Fruit fly (Drosophila melanogaster) whole organism, prepupa: Measurements from ENCODE around the gene CG34056.

Experiments
- CG16779 ChIP-seq: fragments of 200-800 bp; sonication (Bioruptor generic); optimal IDR thresholded peaks from 3 replicates; lab custom pipeline; 2017; ENCODE audit warnings: missing biosample characterization, mild to moderate bottlenecking, missing genetic modification characterization
- CG31627 ChIP-seq: fragments of 200-800 bp; sonication (Bioruptor generic); optimal IDR thresholded peaks from 3 replicates; lab custom pipeline; 2016; ENCODE audit warnings: missing biosample characterization, missing genetic modification characterization
- CG3919 ChIP-seq: fragments of 200-800 bp; sonication (Bioruptor generic); optimal IDR thresholded peaks from 3 replicates; lab custom pipeline; 2016; ENCODE audit warnings: missing biosample characterization, missing genetic modification characterization
- Ets21C ChIP-seq: fragments of 200-800 bp; sonication (Bioruptor generic); optimal IDR thresholded peaks from 3 replicates; lab custom pipeline; 2016; ENCODE audit warnings: missing biosample characterization, missing genetic modification characterization
- dsx ChIP-seq: fragments of 200-800 bp; optimal IDR thresholded peaks from 3 replicates; lab custom pipeline; 2019; ENCODE audit warnings: missing biosample characterization, mild to moderate bottlenecking, missing genetic modification characterization, moderate library complexity; ENCODE audit not compliant: poor library complexity, severe bottlenecking
- eg ChIP-seq: fragments of 200-800 bp; sonication (Bioruptor generic); IDR thresholded peaks from 3 replicates; pipeline ENCODE4 v1.3.6; 2022; ENCODE audit warnings: missing biosample characterization, missing genetic modification characterization
- fd59A ChIP-seq: fragments of 200-800 bp; sonication (Bioruptor generic); optimal IDR thresholded peaks from 2 replicates; lab custom pipeline; 2017; ENCODE audit warnings: missing biosample characterization, mild to moderate bottlenecking, missing genetic modification characterization, missing genetic modification reagents
- salr ChIP-seq, 2 experiments: fragments of 200-800 bp; sonication (Bioruptor generic); optimal IDR thresholded peaks; 3 replicates each; lab custom pipeline; 2016 to 2018; ENCODE audit warnings: missing biosample characterization in 2 of 2, missing genetic modification characterization in 2 of 2, mild to moderate bottlenecking in 1 of 2
- ss ChIP-seq, 2 experiments: fragments of 200-800 bp; sonication (Bioruptor generic); optimal IDR thresholded peaks; 2 replicates in 1 of 2; 3 replicates in 1 of 2; lab custom pipeline; 2017 to 2018; ENCODE audit warnings: mild to moderate bottlenecking in 2 of 2, missing biosample characterization in 2 of 2, missing genetic modification characterization in 2 of 2, moderate library complexity in 1 of 2

DNA sequence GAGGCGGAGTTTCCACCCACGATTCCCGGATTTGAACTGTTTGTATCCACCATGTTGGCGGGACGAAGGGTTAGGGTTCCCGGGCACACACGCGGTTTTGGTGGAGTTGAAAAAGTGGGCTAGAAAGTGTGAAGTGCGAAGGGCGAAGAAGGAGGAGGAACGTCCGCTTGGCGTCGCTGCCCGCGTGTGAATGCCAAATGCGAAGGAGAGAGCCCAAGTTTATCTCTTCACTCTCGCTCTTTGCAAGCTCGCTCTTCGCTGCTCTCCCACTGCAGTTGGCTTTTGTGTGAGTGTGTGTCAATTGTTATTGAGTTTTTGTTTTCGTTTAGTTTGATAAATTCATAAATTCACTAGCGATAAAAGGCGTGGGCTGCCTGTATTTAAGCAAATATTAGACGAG is 14.9 kb upstream of the CG34056 start:
- TF ChIP-seq Ets21C (GFP tag; lab: Kevin White, UChicago) = no peak
- peak; percentile 14 for TF ChIP-seq CG3919 (GFP tag; lab: Kevin White, UChicago)
- no peak for TF ChIP-seq salr (GFP tag; optimal IDR thresholded peaks at IDR 0.05; lab: Kevin White, UChicago)
- TF ChIP-seq fd59A (GFP tag; lab: Kevin White, UChicago) = no peak
- TF ChIP-seq ss (GFP tag; optimal IDR thresholded peaks at IDR 0.05; lab: Kevin White, UChicago) = no peak
- peak; percentile 18; the same call in 1 of the 3 replicates for TF ChIP-seq eg
- no peak for TF ChIP-seq CG16779 (tag; lab: Kevin White, UChicago)
- TF ChIP-seq CG31627 (GFP tag; lab: Kevin White, UChicago) = no peak
- no peak for TF ChIP-seq dsx (GFP tag; lab: Kevin White, UChicago)
